Worm (Caenorhabditis elegans) whole organism, late embryonic: ENCODE data around the gene K09B11.4.
A peak's percentile ranks its signal among the peaks of the same experiment; 100 is the strongest.

Experiments used
- C38D4.7 ChIP-seq: fragments of 200-800 bp; sonication (Bioruptor generic); optimal IDR thresholded peaks from 2 replicates; lab custom pipeline; 2018; ENCODE audit warnings: mild to moderate bottlenecking, missing genetic modification characterization, moderate library complexity, missing compliant biosample characterization
- K02D7.2 ChIP-seq: sonication (generic microtip); optimal IDR thresholded peaks from 2 replicates; lab custom pipeline; 2017; ENCODE audit warnings: mild to moderate bottlenecking, missing genetic modification characterization, missing compliant biosample characterization
- K09A11.1 ChIP-seq: sonication (generic microtip); optimal IDR thresholded peaks from 2 replicates; lab custom pipeline; 2017; ENCODE audit warnings: antibody characterized with exemption, mild to moderate bottlenecking, missing genetic modification characterization, missing compliant biosample characterization; ENCODE audit not compliant: insufficient read depth
- T23F11.4 ChIP-seq: fragments of 200-800 bp; sonication (Bioruptor generic); optimal IDR thresholded peaks from 2 replicates; lab custom pipeline; 2018; ENCODE audit warnings: mild to moderate bottlenecking, missing genetic modification characterization, missing compliant biosample characterization
- Y22D7AL.16 ChIP-seq: sonication (generic microtip); optimal IDR thresholded peaks from 2 replicates; lab custom pipeline; 2016; ENCODE audit warnings: missing genetic modification characterization, missing compliant biosample characterization
- ama-1 ChIP-seq: fragments of 150-350 bp; optimal IDR thresholded peaks from 2 replicates; lab custom pipeline; 2014
- ceh-18 ChIP-seq: sonication (generic microtip); optimal IDR thresholded peaks from 2 replicates; lab custom pipeline; 2016; ENCODE audit warnings: missing genetic modification characterization, missing compliant biosample characterization
- ceh-2 ChIP-seq: sonication (generic microtip); optimal IDR thresholded peaks from 2 replicates; lab custom pipeline; 2016; ENCODE audit warnings: missing genotype, missing genetic modification characterization, missing compliant biosample characterization
- ceh-22 ChIP-seq: sonication (generic microtip); optimal IDR thresholded peaks from 2 replicates; lab custom pipeline; 2017; ENCODE audit warnings: missing biosample characterization, missing genetic modification characterization
- ceh-24 ChIP-seq: sonication (generic microtip); optimal IDR thresholded peaks from 2 replicates; lab custom pipeline; 2016; ENCODE audit warnings: mild to moderate bottlenecking, missing genetic modification characterization, missing compliant biosample characterization
- ceh-30 ChIP-seq: fragments of 150-350 bp; optimal IDR thresholded peaks from 2 replicates; lab custom pipeline; 2014; ENCODE audit warnings: missing biosample characterization, missing genetic modification characterization
- ceh-31 ChIP-seq: sonication (generic microtip); optimal IDR thresholded peaks from 2 replicates; lab custom pipeline; 2016; ENCODE audit warnings: missing genetic modification characterization, missing compliant biosample characterization
- ceh-45 ChIP-seq: fragments of 200-800 bp; sonication (Bioruptor generic); IDR thresholded peaks from 2 replicates; pipeline ENCODE4 v1.3.6; 2022; ENCODE audit warnings: missing genetic modification reagents, missing genetic modification characterization, missing compliant biosample characterization
- ceh-9 ChIP-seq: sonication (generic microtip); optimal IDR thresholded peaks from 2 replicates; lab custom pipeline; 2016; ENCODE audit warnings: mild to moderate bottlenecking, missing genetic modification characterization, inconsistent platforms, missing compliant biosample characterization
- che-1 ChIP-seq: sonication (generic microtip); optimal IDR thresholded peaks from 2 replicates; lab custom pipeline; 2016; ENCODE audit warnings: mild to moderate bottlenecking, missing genetic modification characterization, missing compliant biosample characterization
- dmd-4 ChIP-seq: sonication (generic microtip); optimal IDR thresholded peaks from 2 replicates; lab custom pipeline; 2016; ENCODE audit warnings: borderline replicate concordance, missing genetic modification characterization, missing compliant biosample characterization
- dve-1 ChIP-seq: sonication (generic microtip); optimal IDR thresholded peaks from 2 replicates; lab custom pipeline; 2017; ENCODE audit warnings: antibody characterized with exemption, mild to moderate bottlenecking, missing genetic modification characterization, missing compliant biosample characterization
- elt-2 ChIP-seq: sonication (generic microtip); optimal IDR thresholded peaks from 2 replicates; lab custom pipeline; 2016; ENCODE audit warnings: missing genetic modification reagents, missing genetic modification characterization, missing compliant biosample characterization
- elt-4 ChIP-seq: sonication (generic microtip); optimal IDR thresholded peaks from 2 replicates; lab custom pipeline; 2016; ENCODE audit warnings: missing genetic modification characterization, missing compliant biosample characterization
- ets-4 ChIP-seq: sonication (generic microtip); optimal IDR thresholded peaks from 2 replicates; lab custom pipeline; 2016; ENCODE audit warnings: missing genetic modification characterization, missing compliant biosample characterization
- fkh-10 ChIP-seq: fragments of 150-350 bp; optimal IDR thresholded peaks from 2 replicates; lab custom pipeline; 2014; ENCODE audit warnings: missing biosample characterization, missing genetic modification reagents, missing genetic modification characterization
- fkh-6 ChIP-seq: sonication (generic microtip); optimal IDR thresholded peaks from 2 replicates; lab custom pipeline; 2016; ENCODE audit warnings: missing genetic modification characterization, missing compliant biosample characterization
- hlh-13 ChIP-seq: fragments of 200-800 bp; sonication (Bioruptor generic); optimal IDR thresholded peaks from 2 replicates; lab custom pipeline; 2018; ENCODE audit warnings: mild to moderate bottlenecking, missing genetic modification characterization, missing compliant biosample characterization
- hlh-15 ChIP-seq: sonication (generic microtip); optimal IDR thresholded peaks from 2 replicates; lab custom pipeline; 2016; ENCODE audit warnings: missing genetic modification characterization, missing compliant biosample characterization
- hlh-30 ChIP-seq: sonication (generic microtip); optimal IDR thresholded peaks from 2 replicates; lab custom pipeline; 2017; ENCODE audit warnings: antibody characterized with exemption, missing genetic modification characterization, missing compliant biosample characterization; ENCODE audit not compliant: insufficient read depth
- hlh-8 ChIP-seq: sonication (generic microtip); optimal IDR thresholded peaks from 2 replicates; lab custom pipeline; 2016; ENCODE audit warnings: missing genotype, missing genetic modification characterization, missing compliant biosample characterization
- lim-6 ChIP-seq: sonication (generic microtip); optimal IDR thresholded peaks from 2 replicates; lab custom pipeline; 2016; ENCODE audit warnings: missing genetic modification characterization, missing compliant biosample characterization
- mec-3 ChIP-seq: sonication (generic microtip); optimal IDR thresholded peaks from 2 replicates; lab custom pipeline; 2016; ENCODE audit warnings: borderline replicate concordance, missing genetic modification characterization, missing compliant biosample characterization
- nhr-232 ChIP-seq: sonication (generic microtip); optimal IDR thresholded peaks from 2 replicates; lab custom pipeline; 2016; ENCODE audit warnings: missing genetic modification characterization, missing compliant biosample characterization
- npax-4 ChIP-seq: sonication (generic microtip); optimal IDR thresholded peaks from 2 replicates; lab custom pipeline; 2016; ENCODE audit warnings: missing genetic modification characterization, missing compliant biosample characterization
- pag-3 ChIP-seq: sonication (generic microtip); optimal IDR thresholded peaks from 2 replicates; lab custom pipeline; 2016; ENCODE audit warnings: missing compliant biosample characterization, missing genetic modification characterization, borderline replicate concordance
- pat-9 ChIP-seq: fragments of 200-800 bp; sonication (Bioruptor generic); optimal IDR thresholded peaks from 2 replicates; lab custom pipeline; 2018; ENCODE audit warnings: mild to moderate bottlenecking, missing genetic modification characterization, moderate library complexity, missing compliant biosample characterization
- pha-4 ChIP-seq: fragments of 150-350 bp; optimal IDR thresholded peaks from 2 replicates; lab custom pipeline; 2018; ENCODE audit warnings: missing biosample characterization, missing genetic modification reagents, missing genetic modification characterization
- ref-2 ChIP-seq: sonication (generic microtip); optimal IDR thresholded peaks from 2 replicates; lab custom pipeline; 2016; ENCODE audit warnings: missing genetic modification characterization, missing compliant biosample characterization
- rnt-1 ChIP-seq: sonication (generic microtip); optimal IDR thresholded peaks from 2 replicates; lab custom pipeline; 2016; ENCODE audit warnings: missing genetic modification characterization, missing compliant biosample characterization
- sdc-2 ChIP-seq: sonication (generic microtip); optimal IDR thresholded peaks from 2 replicates; lab custom pipeline; 2016; ENCODE audit warnings: missing genotype, missing genetic modification characterization, missing compliant biosample characterization
- sox-2 ChIP-seq: fragments of 200-800 bp; sonication (Bioruptor generic); IDR thresholded peaks from 2 replicates; pipeline ENCODE4 v1.3.6; 2022; ENCODE audit warnings: missing genetic modification reagents, missing genetic modification characterization, missing compliant biosample characterization
- syd-9 ChIP-seq: sonication (generic microtip); optimal IDR thresholded peaks from 2 replicates; lab custom pipeline; 2016; ENCODE audit warnings: mild to moderate bottlenecking, missing genetic modification characterization, moderate library complexity, missing compliant biosample characterization
- unc-3 ChIP-seq, 2 experiments: fragments of 200-800 bp in 1 of 2; sonication (Bioruptor generic) in 1 of 2; sonication (generic microtip) in 1 of 2; conservative IDR thresholded peaks in 1 of 2; optimal IDR thresholded peaks in 1 of 2; 2 replicates each; pipeline versions ENCODE4 v1.3.6 to Lab custom; 2016 to 2022; ENCODE audit warnings: missing compliant biosample characterization in 2 of 2, missing genetic modification characterization in 2 of 2, missing genetic modification reagents in 1 of 2
- unc-42 ChIP-seq: sonication (generic microtip); optimal IDR thresholded peaks from 2 replicates; lab custom pipeline; 2016; ENCODE audit warnings: missing genotype, missing genetic modification characterization, missing compliant biosample characterization
- ztf-16 ChIP-seq: sonication (generic microtip); optimal IDR thresholded peaks from 2 replicates; lab custom pipeline; 2017; ENCODE audit warnings: missing genetic modification characterization, missing compliant biosample characterization

K09B11.4 gene

ce11 chrIV:13386043-13386442 lies 43.3 kb upstream of the K09B11.4 start, which contains the start of the genes Y62E10A.20, Y62E10A.23 and mdt-9 (continued):
- TF ChIP-seq ceh-31 (tag; lab: Kevin White, UChicago) (peak; percentile 87), pat-9 (tag; lab: Kevin White, UChicago) (peak; percentile 67), dmd-4 (tag; lab: Kevin White, UChicago) (no peak), ceh-9 (tag; lab: Kevin White, UChicago) (no peak), rnt-1 (tag; lab: Kevin White, UChicago) (peak; percentile 45), che-1 (tag; lab: Kevin White, UChicago) (peak; percentile 42), Y22D7AL.16 (tag; lab: Kevin White, UChicago) (no peak), ceh-24 (tag; lab: Kevin White, UChicago) (peak; percentile 14), ref-2 (peak; percentile 77), ets-4 (tag; lab: Kevin White, UChicago) (no peak), pag-3 (tag; lab: Kevin White, UChicago) (no peak), fkh-6 (tag; lab: Kevin White, UChicago) (peak; percentile 29), hlh-8 (peak; percentile 60), ceh-30 (tag; lab: Kevin White, UChicago) (no peak), ama-1 (lab: Kevin White, UChicago) (no peak), K02D7.2 (tag; lab: Kevin White, UChicago) (peak; percentile 52), ceh-45 (GFP tag; lab: Robert Waterston, UW) (0 out of 2 replicates have a peak, but pooled peaks have one; percentile 52)

DNA sequence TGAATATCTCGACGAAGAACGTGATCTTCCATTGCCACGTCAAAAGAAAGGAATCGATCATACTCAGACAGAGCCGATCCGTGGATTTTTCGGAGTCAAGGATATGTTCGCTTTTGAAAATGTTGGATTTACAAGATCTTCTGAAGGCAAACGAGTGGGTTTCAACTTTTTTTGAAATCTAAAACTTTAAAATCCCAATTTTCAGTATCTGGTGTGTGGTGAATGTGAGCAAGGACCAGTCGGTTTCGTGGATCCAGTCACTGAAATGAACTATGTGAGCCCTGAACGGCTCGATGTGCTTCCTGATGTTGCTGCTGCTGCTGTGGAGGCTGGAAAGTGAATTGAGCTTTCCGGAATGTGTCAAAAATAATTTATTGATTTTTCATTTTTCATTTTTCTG lies 42.4 kb upstream of the K09B11.4 start, which contains the start of gene lsm-3:
Gene lsm-3, plus strand, starts transcription at position 301 of the 400 bp plus-strand sequence.
- TF ChIP-seq C38D4.7 (GFP tag; lab: Kevin White, UChicago) (no peak), ceh-24 (tag; lab: Kevin White, UChicago) (no peak), ama-1 (lab: Kevin White, UChicago) (no peak), che-1 (tag; lab: Kevin White, UChicago) (no peak), dve-1 (tag; lab: Kevin White, UChicago) (no peak), pha-4 (tag; lab: Kevin White, UChicago) (no peak), unc-3 (GFP tag; conservative IDR thresholded peaks at IDR 0.05; lab: Robert Waterston, UW) (no peak), unc-3 (tag; optimal IDR thresholded peaks at IDR 0.05; lab: Kevin White, UChicago) (no peak)

- TF ChIP-seq dve-1 (tag; lab: Kevin White, UChicago) (peak; percentile 35), hlh-13 (no peak)
These were observed 40.6 kb upstream of the K09B11.4 start for ce11 chrIV:13388779-13389178.

- TF ChIP-seq ceh-9 (tag; lab: Kevin White, UChicago) (no peak), fkh-10 (GFP tag; lab: Kevin White, UChicago) (no peak), unc-42 (tag; lab: Kevin White, UChicago) (no peak)
These were observed 40.1 kb upstream of the K09B11.4 start for ce11 chrIV:13389237-13389636.

DNA sequence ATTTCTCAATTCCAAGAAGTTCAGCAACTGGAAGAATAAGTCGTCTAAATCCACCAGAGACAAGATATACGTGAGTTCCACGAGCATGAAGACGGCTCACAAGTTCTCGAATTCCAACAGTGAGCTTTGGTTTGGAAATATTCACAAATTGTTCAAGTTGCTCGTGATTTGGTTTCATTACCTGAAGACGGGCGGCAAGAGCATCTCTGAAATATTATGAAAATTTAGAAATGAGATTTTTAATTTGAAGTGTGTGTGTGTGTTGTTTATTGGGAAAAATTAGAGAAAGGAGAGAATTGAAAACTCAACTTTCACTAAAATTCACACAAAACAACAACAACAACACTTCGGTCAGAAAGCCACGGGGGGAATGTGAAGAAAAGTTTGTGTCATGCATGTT lies 38.6 kb upstream of the K09B11.4 start:
- TF ChIP-seq ref-2 (no peak), elt-2 (tag; lab: Kevin White, UChicago) (no peak), hlh-15 (tag; lab: Kevin White, UChicago) (no peak), T23F11.4 (GFP tag; lab: Kevin White, UChicago) (no peak), sdc-2 (tag; lab: Kevin White, UChicago) (no peak), ama-1 (lab: Kevin White, UChicago) (no peak), elt-4 (no peak), rnt-1 (tag; lab: Kevin White, UChicago) (no peak), dmd-4 (tag; lab: Kevin White, UChicago) (no peak), ceh-22 (no peak), lim-6 (tag; lab: Kevin White, UChicago) (no peak)

DNA sequence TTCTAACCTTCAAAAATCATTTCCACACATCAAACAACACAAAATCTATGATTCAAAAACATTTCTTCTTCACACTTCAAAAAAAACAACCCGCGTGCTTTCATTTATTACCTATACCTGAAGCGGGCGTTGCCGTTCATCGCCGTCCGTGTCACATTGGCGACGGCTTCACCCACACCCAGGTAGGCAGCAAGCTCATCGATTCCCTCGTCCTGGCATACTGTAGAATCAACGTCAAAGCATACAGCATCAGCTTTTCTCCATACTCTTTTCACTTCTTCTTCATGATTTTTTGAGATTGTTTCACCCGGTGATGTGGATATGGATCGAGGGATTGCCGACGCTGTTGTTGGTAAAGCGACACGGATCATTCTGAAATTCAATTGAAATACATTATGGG lies 37.1 kb upstream of the K09B11.4 start:
- TF ChIP-seq Y22D7AL.16 (tag; lab: Kevin White, UChicago) (no peak), ceh-2 (no peak), lim-6 (tag; lab: Kevin White, UChicago) (no peak), pha-4 (tag; lab: Kevin White, UChicago) (no peak), syd-9 (no peak), K09A11.1 (tag; lab: Kevin White, UChicago) (no peak), mec-3 (tag; lab: Kevin White, UChicago) (no peak), ceh-18 (tag; lab: Kevin White, UChicago) (no peak), npax-4 (tag; lab: Kevin White, UChicago) (no peak), hlh-8 (no peak), nhr-232 (tag; lab: Kevin White, UChicago) (no peak), unc-3 (GFP tag; conservative IDR thresholded peaks at IDR 0.05; lab: Robert Waterston, UW) (no peak), unc-3 (tag; optimal IDR thresholded peaks at IDR 0.05; lab: Kevin White, UChicago) (no peak), sox-2 (GFP tag; lab: Robert Waterston, UW) (no peak), hlh-30 (tag; lab: Kevin White, UChicago) (no peak), ztf-16 (tag; lab: Kevin White, UChicago) (no peak)
